Fruit fly (Drosophila melanogaster): Measurements from ENCODE around the gene CG34313.

- TF ChIP-seq usp (GFP tag; optimal IDR thresholded peaks at IDR 0.05) (no peak), jim (GFP tag; optimal IDR thresholded peaks at IDR 0.05) (no peak), dmrt93B (GFP tag; optimal IDR thresholded peaks at IDR 0.05) (no peak)
These were observed 28.9 kb upstream of the CG34313 start for dm6 chr2L:16850442-16850841.

Data from whole organism, wandering third instar larva.